Fruit fly (Drosophila melanogaster) whole organism, embryonic: ENCODE data around the gene RhoGAPp190.

Source experiments
- Atf-2 ChIP-seq: fragments of 200-800 bp; sonication (Bioruptor generic); optimal IDR thresholded peaks from 2 replicates; lab custom pipeline; 2016; ENCODE audit warnings: missing biosample characterization, missing genetic modification characterization
- B-H2 ChIP-seq: fragments of 200-800 bp; sonication (Bioruptor generic); optimal IDR thresholded peaks from 2 replicates; lab custom pipeline; 2018; ENCODE audit warnings: missing biosample characterization, mild to moderate bottlenecking, missing genetic modification characterization
- CG12299 ChIP-seq: fragments of 200-800 bp; sonication (Bioruptor generic); optimal IDR thresholded peaks from 2 replicates; lab custom pipeline; 2018; ENCODE audit warnings: missing biosample characterization, mild to moderate bottlenecking, missing genetic modification characterization
- CG13296 ChIP-seq: fragments of 200-800 bp; sonication (Bioruptor generic); optimal IDR thresholded peaks from 3 replicates; lab custom pipeline; 2018; ENCODE audit warnings: missing biosample characterization, mild to moderate bottlenecking, missing genetic modification characterization
- CG13624 ChIP-seq: fragments of 200-800 bp; sonication (Bioruptor generic); optimal IDR thresholded peaks from 2 replicates; lab custom pipeline; 2016; ENCODE audit warnings: missing biosample characterization, missing genetic modification characterization
- CG13894 ChIP-seq: fragments of 200-800 bp; sonication (Bioruptor generic); optimal IDR thresholded peaks from 3 replicates; lab custom pipeline; 2018; ENCODE audit warnings: missing biosample characterization, mild to moderate bottlenecking, missing genetic modification characterization, moderate library complexity
- CG15073 ChIP-seq: fragments of 200-800 bp; sonication (Bioruptor generic); optimal IDR thresholded peaks from 2 replicates; lab custom pipeline; 2016; ENCODE audit warnings: missing biosample characterization, missing genetic modification characterization
- CG15269 ChIP-seq: fragments of 200-800 bp; sonication (Bioruptor generic); optimal IDR thresholded peaks from 2 replicates; lab custom pipeline; 2018; ENCODE audit warnings: missing biosample characterization, mild to moderate bottlenecking, missing genetic modification characterization, moderate library complexity
- CG17359 ChIP-seq: fragments of 200-800 bp; sonication (Bioruptor generic); optimal IDR thresholded peaks from 3 replicates; lab custom pipeline; 2018; ENCODE audit warnings: missing biosample characterization, mild to moderate bottlenecking, missing genetic modification characterization, moderate library complexity
- CG17385 ChIP-seq: fragments of 200-800 bp; sonication (Bioruptor generic); optimal IDR thresholded peaks from 3 replicates; lab custom pipeline; 2018; ENCODE audit warnings: missing biosample characterization, mild to moderate bottlenecking, missing genetic modification characterization
- CG17802 ChIP-seq: fragments of 200-800 bp; sonication (Bioruptor generic); optimal IDR thresholded peaks from 2 replicates; lab custom pipeline; 2018; ENCODE audit warnings: missing biosample characterization, mild to moderate bottlenecking, missing genetic modification characterization, moderate library complexity
- CG2129 ChIP-seq: fragments of 200-800 bp; sonication (Bioruptor generic); IDR thresholded peaks from 2 replicates; pipeline ENCODE4 v1.3.6; 2022; ENCODE audit warnings: missing biosample characterization, missing genetic modification characterization; ENCODE audit not compliant: partially characterized antibody
- CG31365 ChIP-seq: fragments of 200-800 bp; sonication (Bioruptor generic); optimal IDR thresholded peaks from 2 replicates; lab custom pipeline; 2018; ENCODE audit warnings: missing biosample characterization, mild to moderate bottlenecking, missing genetic modification characterization
- CG31441 ChIP-seq: fragments of 200-800 bp; sonication (Bioruptor generic); IDR thresholded peaks from 2 replicates; pipeline ENCODE4 v1.3.6; 2022; ENCODE audit warnings: missing biosample characterization, missing genetic modification characterization
- CG34422 ChIP-seq: fragments of 200-800 bp; sonication (Bioruptor generic); IDR thresholded peaks from 3 replicates; pipeline ENCODE4 v1.3.6; 2022; ENCODE audit warnings: missing biosample characterization, missing genetic modification characterization
- CG6175 ChIP-seq: fragments of 200-800 bp; sonication (Bioruptor generic); IDR thresholded peaks from 3 replicates; pipeline ENCODE4 v1.3.6; 2022; ENCODE audit warnings: missing biosample characterization, missing genetic modification characterization
- CG6689 ChIP-seq: fragments of 200-800 bp; sonication (Bioruptor generic); IDR thresholded peaks from 2 replicates; pipeline ENCODE4 v1.3.6; 2022; ENCODE audit warnings: missing biosample characterization, missing genetic modification characterization
- CG6765 ChIP-seq: fragments of 200-800 bp; sonication (Bioruptor generic); optimal IDR thresholded peaks from 3 replicates; lab custom pipeline; 2017; ENCODE audit warnings: missing biosample characterization, mild to moderate bottlenecking, missing genetic modification characterization
- CG6791 ChIP-seq: fragments of 200-800 bp; sonication (Bioruptor generic); IDR thresholded peaks from 3 replicates; pipeline ENCODE4 v1.3.6; 2022; ENCODE audit warnings: missing biosample characterization, missing genetic modification characterization; ENCODE audit not compliant: partially characterized antibody
- CG7963 ChIP-seq: fragments of 200-800 bp; sonication (Bioruptor generic); IDR thresholded peaks from 3 replicates; pipeline ENCODE4 v1.3.6; 2022; ENCODE audit warnings: missing biosample characterization, missing genetic modification characterization; ENCODE audit not compliant: partially characterized antibody
- CG7987 ChIP-seq: fragments of 200-800 bp; sonication (Bioruptor generic); optimal IDR thresholded peaks from 2 replicates; lab custom pipeline; 2018; ENCODE audit warnings: missing biosample characterization, mild to moderate bottlenecking, missing genetic modification characterization, moderate library complexity
- CG8089 ChIP-seq: fragments of 200-800 bp; sonication (Bioruptor generic); optimal IDR thresholded peaks from 3 replicates; lab custom pipeline; 2016; ENCODE audit warnings: missing biosample characterization, missing genetic modification characterization
- CG8388 ChIP-seq: fragments of 200-800 bp; sonication (Bioruptor generic); optimal IDR thresholded peaks from 2 replicates; lab custom pipeline; 2019; ENCODE audit warnings: missing biosample characterization, mild to moderate bottlenecking, missing genetic modification characterization, moderate library complexity
- Dfd ChIP-seq, 2 experiments: fragments of >200 bp; optimal IDR thresholded peaks; 2 replicates each; lab custom pipeline; 2017; ENCODE audit warnings: missing biosample characterization in 2 of 2, missing genetic modification characterization in 2 of 2
- E2f1 ChIP-seq: fragments of 200-800 bp; sonication (Bioruptor generic); IDR thresholded peaks from 2 replicates; pipeline ENCODE4 v1.3.6; 2022; ENCODE audit warnings: missing biosample characterization, missing genetic modification characterization
- ERR ChIP-seq: fragments of 200-800 bp; sonication (Bioruptor generic); optimal IDR thresholded peaks from 2 replicates; lab custom pipeline; 2016; ENCODE audit warnings: missing biosample characterization, missing genetic modification characterization
- Ets65A ChIP-seq: fragments of 200-800 bp; sonication (Bioruptor generic); peaks from one replicate; lab custom pipeline; 2016; ENCODE audit warnings: missing biosample characterization, missing genetic modification characterization
- NC2α ChIP-seq: fragments of 200-800 bp; sonication (Bioruptor generic); optimal IDR thresholded peaks from 2 replicates; lab custom pipeline; 2016; ENCODE audit warnings: missing biosample characterization, missing genetic modification characterization
- Side ChIP-seq: fragments of 200-800 bp; sonication (Bioruptor generic); optimal IDR thresholded peaks from 2 replicates; lab custom pipeline; 2016; ENCODE audit warnings: missing biosample characterization, missing genetic modification characterization
- Sin3A ChIP-seq: fragments of >200 bp; optimal IDR thresholded peaks from 2 replicates; lab custom pipeline; 2018
- Sry-β ChIP-seq: fragments of 200-800 bp; sonication (Bioruptor generic); optimal IDR thresholded peaks from 2 replicates; lab custom pipeline; 2018; ENCODE audit warnings: missing biosample characterization, mild to moderate bottlenecking, missing genetic modification characterization, moderate library complexity
- caup ChIP-seq: fragments of 200-800 bp; sonication (Bioruptor generic); optimal IDR thresholded peaks from 3 replicates; lab custom pipeline; 2017; ENCODE audit warnings: missing biosample characterization, mild to moderate bottlenecking, missing genetic modification characterization, moderate library complexity; ENCODE audit not compliant: severe bottlenecking
- corto ChIP-seq: fragments of 200-800 bp; sonication (Bioruptor generic); optimal IDR thresholded peaks from 2 replicates; lab custom pipeline; 2016; ENCODE audit warnings: missing biosample characterization, mild to moderate bottlenecking, missing genetic modification characterization, moderate library complexity
- dysf ChIP-seq: fragments of 200-800 bp; sonication (Bioruptor generic); IDR thresholded peaks from 3 replicates; pipeline ENCODE4 v1.3.6; 2022; ENCODE audit warnings: missing biosample characterization, missing genetic modification characterization
- fd96Cb ChIP-seq: fragments of 200-800 bp; sonication (Bioruptor generic); optimal IDR thresholded peaks from 2 replicates; lab custom pipeline; 2018; ENCODE audit warnings: missing biosample characterization, mild to moderate bottlenecking, missing genetic modification characterization, moderate library complexity
- fru ChIP-seq: fragments of >200 bp; optimal IDR thresholded peaks from 2 replicates; lab custom pipeline; 2017
- gcm2 ChIP-seq: fragments of 200-800 bp; sonication (Bioruptor generic); optimal IDR thresholded peaks from 2 replicates; lab custom pipeline; 2016; ENCODE audit warnings: missing biosample characterization, missing genetic modification characterization
- ind ChIP-seq: fragments of 200-800 bp; sonication (Bioruptor generic); optimal IDR thresholded peaks from 3 replicates; lab custom pipeline; 2016; ENCODE audit warnings: missing biosample characterization, missing genetic modification characterization
- kni ChIP-seq: fragments of 200-800 bp; sonication (Bioruptor generic); optimal IDR thresholded peaks from 3 replicates; lab custom pipeline; 2017; ENCODE audit warnings: mild to moderate bottlenecking, missing biosample characterization, missing genetic modification reagents, missing genetic modification characterization
- lola ChIP-seq, 3 experiments: fragments of >200 bp in 2 of 3; fragments of 200-800 bp in 1 of 3; sonication (Bioruptor generic) in 1 of 3; optimal IDR thresholded peaks; 2 replicates each; lab custom pipeline; 2017 to 2019; ENCODE audit warnings: missing biosample characterization in 3 of 3, missing genetic modification characterization in 3 of 3, mild to moderate bottlenecking in 1 of 3, moderate library complexity in 1 of 3
- nmo ChIP-seq: fragments of 200-800 bp; sonication (Bioruptor generic); optimal IDR thresholded peaks from 2 replicates; lab custom pipeline; 2018; ENCODE audit warnings: missing biosample characterization, mild to moderate bottlenecking, missing genetic modification characterization, moderate library complexity
- org-1 ChIP-seq: fragments of 200-800 bp; sonication (Bioruptor generic); optimal IDR thresholded peaks from 2 replicates; lab custom pipeline; 2017; ENCODE audit warnings: missing biosample characterization, missing genetic modification characterization
- sc ChIP-seq, 3 experiments: fragments of >200 bp in 2 of 3; fragments of 200-800 bp in 1 of 3; sonication (Bioruptor generic) in 1 of 3; optimal IDR thresholded peaks; 2 replicates in 2 of 3; 3 replicates in 1 of 3; lab custom pipeline; 2017; ENCODE audit warnings: mild to moderate bottlenecking in 1 of 3, missing biosample characterization in 1 of 3, missing genetic modification characterization in 1 of 3, missing genetic modification reagents in 1 of 3
- so ChIP-seq: fragments of 200-800 bp; sonication (Bioruptor generic); IDR thresholded peaks from 3 replicates; pipeline ENCODE4 v1.3.6; 2022; ENCODE audit warnings: missing biosample characterization, missing genetic modification characterization
- ssp ChIP-seq: fragments of 200-800 bp; sonication (Bioruptor generic); IDR thresholded peaks from 2 replicates; pipeline ENCODE4 v1.3.6; 2022; ENCODE audit warnings: missing biosample characterization, missing genetic modification characterization
- vnd ChIP-seq: fragments of 200-800 bp; sonication (Bioruptor generic); IDR thresholded peaks from 3 replicates; pipeline ENCODE4 v1.3.6; 2022; ENCODE audit warnings: missing biosample characterization, missing genetic modification characterization; ENCODE audit not compliant: partially characterized antibody
- vvl ChIP-seq: fragments of 200-800 bp; sonication (Bioruptor generic); IDR thresholded peaks from 2 replicates; pipeline ENCODE4 v1.3.6; 2022; ENCODE audit warnings: missing biosample characterization, missing genetic modification characterization
- zen ChIP-seq: fragments of 200-800 bp; sonication (Bioruptor generic); optimal IDR thresholded peaks from 3 replicates; lab custom pipeline; 2018; ENCODE audit warnings: missing biosample characterization, mild to moderate bottlenecking, missing genetic modification characterization, moderate library complexity
- zen2 ChIP-seq: fragments of 200-800 bp; sonication (Bioruptor generic); IDR thresholded peaks from 3 replicates; pipeline ENCODE4 v1.3.6; 2022; ENCODE audit warnings: missing biosample characterization, missing genetic modification characterization; ENCODE audit not compliant: partially characterized antibody

Gene RhoGAPp190

DNA sequence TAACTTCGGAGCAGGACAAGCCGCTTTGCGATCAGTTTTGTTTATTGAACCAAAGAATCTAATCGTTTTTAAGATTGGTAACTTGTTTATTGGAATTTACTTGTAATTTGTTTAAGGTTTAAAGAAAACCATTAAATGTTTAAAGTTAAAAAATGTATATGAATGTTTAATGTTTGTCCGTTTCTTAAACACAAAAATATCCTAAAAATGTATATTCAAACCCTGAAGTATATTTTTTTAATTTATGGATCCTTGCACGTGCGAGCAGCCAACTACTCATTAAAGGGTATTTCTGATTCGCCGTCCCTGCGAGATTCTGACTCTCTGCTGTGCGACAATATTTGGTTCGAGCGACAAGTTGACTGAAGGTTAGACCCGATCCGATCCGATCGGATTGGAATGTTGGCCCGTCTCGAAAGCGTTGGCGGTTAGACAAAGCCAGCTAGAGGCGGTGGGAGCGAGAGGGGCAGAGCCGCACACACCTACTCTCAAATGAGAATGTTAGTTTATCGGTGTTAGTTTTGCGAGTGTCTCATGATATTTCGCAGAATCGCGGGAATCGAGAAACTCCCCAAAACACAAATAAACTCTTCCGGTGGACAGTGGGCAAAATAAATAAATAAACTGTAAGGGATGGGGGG lies 46.6 kb upstream of the RhoGAPp190 start (continued):
- TF ChIP-seq ssp (GFP tag; lab: Robert Waterston, UW) (peak; percentile 63), Sin3A (lab: Kevin White, UChicago) (no peak), org-1 (GFP tag; lab: Kevin White, UChicago) (peak; percentile 86), CG6765 (peak; percentile 86), NC2α (GFP tag; lab: Kevin White, UChicago) (peak; percentile 55), CG17359 (tag; lab: Kevin White, UChicago) (peak; percentile 80), nmo (GFP tag; lab: Kevin White, UChicago) (peak; percentile 93), CG15073 (GFP tag; lab: Kevin White, UChicago) (peak; percentile 38), lola (GFP tag; optimal IDR thresholded peaks at IDR 0.05; lab: Kevin White, UChicago) (peak in 1 of 3 experiments; percentile 87), vnd (GFP tag; lab: Robert Waterston, UW) (no peak), CG13296 (peak; percentile 93), CG34422 (GFP tag; lab: Robert Waterston, UW) (0 out of 3 replicates have a peak, but pooled peaks have one; percentile 57), CG15269 (tag; lab: Kevin White, UChicago) (peak; percentile 90), fru (lab: Kevin White, UChicago) (no peak), CG7963 (GFP tag; lab: Robert Waterston, UW) (no peak), CG31365 (tag; lab: Kevin White, UChicago) (peak; percentile 34), CG6689 (GFP tag; lab: Robert Waterston, UW) (peak; percentile 80), vvl (GFP tag; lab: Robert Waterston, UW) (peak; percentile 69; the same call in 1 of the 2 replicates), CG6791 (GFP tag; lab: Robert Waterston, UW) (no peak), sc (optimal IDR thresholded peaks at IDR 0.05; lab: Kevin White, UChicago) (no peak), sc (GFP tag; optimal IDR thresholded peaks at IDR 0.05; lab: Kevin White, UChicago) (peak; percentile 59), CG8388 (GFP tag; lab: Kevin White, UChicago) (peak; percentile 83), caup (GFP tag; lab: Kevin White, UChicago) (peak; percentile 84), E2f1 (peak; percentile 73), Dfd (GFP tag; optimal IDR thresholded peaks at IDR 0.05; lab: Kevin White, UChicago) (no peak), ERR (GFP tag; lab: Kevin White, UChicago) (peak; percentile 66), Atf-2 (peak; percentile 85), kni (GFP tag; lab: Kevin White, UChicago) (peak; percentile 75), fd96Cb (peak; percentile 83), Sry-β (no peak), ind (GFP tag; lab: Kevin White, UChicago) (peak; percentile 76), CG7987 (GFP tag; lab: Kevin White, UChicago) (peak; percentile 24), CG31441 (GFP tag; lab: Robert Waterston, UW) (peak; percentile 86), CG8089 (peak; percentile 59), so (GFP tag; lab: Robert Waterston, UW) (peak; percentile 82; the same call in 2 of the 3 replicates), CG17802 (tag; lab: Kevin White, UChicago) (no peak), CG13624 (GFP tag; lab: Kevin White, UChicago) (peak; percentile 87), B-H2 (peak; percentile 4), CG17385 (peak; percentile 85), CG2129 (GFP tag; lab: Robert Waterston, UW) (no peak), dysf (GFP tag; lab: Robert Waterston, UW) (peak; percentile 87; the same call in 2 of the 3 replicates), corto (GFP tag; lab: Kevin White, UChicago) (peak; percentile 43), CG13894 (peak; percentile 78), zen (tag; lab: Kevin White, UChicago) (peak; percentile 73), CG6175 (GFP tag; lab: Robert Waterston, UW) (no peak), zen2 (no peak), Side (GFP tag; lab: Kevin White, UChicago) (peak; percentile 75), CG12299 (tag; lab: Kevin White, UChicago) (peak; percentile 82), gcm2 (GFP tag; lab: Kevin White, UChicago) (peak; percentile 59), Ets65A (GFP tag; lab: Kevin White, UChicago) (peak; percentile 98)
